Fruit fly (Drosophila melanogaster) whole organism, embryonic: ENCODE results near the gene CG9222.

Experiments
- CG1529 ChIP-seq: fragments of 200-800 bp; sonication (Bioruptor generic); optimal IDR thresholded peaks from 3 replicates; lab custom pipeline; 2018; ENCODE audit warnings: missing biosample characterization, missing genetic modification characterization
- CG15601 ChIP-seq: fragments of 200-800 bp; sonication (Bioruptor generic); optimal IDR thresholded peaks from 3 replicates; lab custom pipeline; 2019; ENCODE audit warnings: missing biosample characterization, mild to moderate bottlenecking, missing genetic modification characterization, moderate library complexity
- CG15696 ChIP-seq: fragments of 200-800 bp; sonication (Bioruptor generic); optimal IDR thresholded peaks from 2 replicates; lab custom pipeline; 2019; ENCODE audit warnings: missing biosample characterization, mild to moderate bottlenecking, missing genetic modification characterization, moderate library complexity
- CG17361 ChIP-seq: fragments of 200-800 bp; sonication (Bioruptor generic); IDR thresholded peaks from 3 replicates; pipeline ENCODE4 v1.3.6; 2022; ENCODE audit warnings: missing biosample characterization, missing genetic modification characterization
- CG1792 ChIP-seq: fragments of 200-800 bp; sonication (Bioruptor generic); optimal IDR thresholded peaks from 2 replicates; lab custom pipeline; 2016; ENCODE audit warnings: missing biosample characterization, missing genetic modification characterization
- CG2678 ChIP-seq: fragments of 200-800 bp; sonication (Bioruptor generic); optimal IDR thresholded peaks from 3 replicates; lab custom pipeline; 2019; ENCODE audit warnings: missing biosample characterization, mild to moderate bottlenecking, missing genetic modification characterization, moderate library complexity
- CG30020 ChIP-seq: fragments of 200-800 bp; optimal IDR thresholded peaks from 2 replicates; lab custom pipeline; 2019; ENCODE audit warnings: missing biosample characterization, mild to moderate bottlenecking, missing genetic modification characterization, moderate library complexity
- CG31441 ChIP-seq: fragments of 200-800 bp; sonication (Bioruptor generic); IDR thresholded peaks from 2 replicates; pipeline ENCODE4 v1.3.6; 2022; ENCODE audit warnings: missing biosample characterization, missing genetic modification characterization
- CG33213 ChIP-seq: fragments of 200-800 bp; sonication (Bioruptor generic); optimal IDR thresholded peaks from 3 replicates; lab custom pipeline; 2016; ENCODE audit warnings: missing biosample characterization, missing genetic modification characterization
- CG33557 ChIP-seq: fragments of 200-800 bp; sonication (Bioruptor generic); optimal IDR thresholded peaks from 2 replicates; lab custom pipeline; 2019; ENCODE audit warnings: missing biosample characterization, mild to moderate bottlenecking, missing genetic modification characterization, moderate library complexity
- CG3995 ChIP-seq: fragments of 200-800 bp; sonication (Bioruptor generic); optimal IDR thresholded peaks from 3 replicates; lab custom pipeline; 2016; ENCODE audit warnings: missing biosample characterization, missing genetic modification characterization
- CG4328 ChIP-seq: fragments of 200-800 bp; sonication (Bioruptor generic); optimal IDR thresholded peaks from 3 replicates; lab custom pipeline; 2017; ENCODE audit warnings: missing biosample characterization, missing genetic modification reagents, missing genetic modification characterization
- CG6791 ChIP-seq: fragments of 200-800 bp; sonication (Bioruptor generic); IDR thresholded peaks from 3 replicates; pipeline ENCODE4 v1.3.6; 2022; ENCODE audit warnings: missing biosample characterization, missing genetic modification characterization; ENCODE audit not compliant: partially characterized antibody
- CG7357 ChIP-seq: fragments of 200-800 bp; sonication (Bioruptor generic); IDR thresholded peaks from 3 replicates; pipeline ENCODE4 v1.3.6; 2022; ENCODE audit warnings: missing biosample characterization, missing genetic modification characterization
- CG7786 ChIP-seq: fragments of 200-800 bp; sonication (Bioruptor generic); optimal IDR thresholded peaks from 2 replicates; lab custom pipeline; 2016; ENCODE audit warnings: missing biosample characterization, missing genetic modification characterization
- CG8089 ChIP-seq: fragments of 200-800 bp; sonication (Bioruptor generic); optimal IDR thresholded peaks from 3 replicates; lab custom pipeline; 2016; ENCODE audit warnings: missing biosample characterization, missing genetic modification characterization
- CG8924 ChIP-seq: fragments of 200-800 bp; optimal IDR thresholded peaks from 3 replicates; lab custom pipeline; 2019; ENCODE audit warnings: missing biosample characterization, mild to moderate bottlenecking, missing genetic modification characterization, moderate library complexity
- CG9817 ChIP-seq: fragments of 200-800 bp; sonication (Bioruptor generic); optimal IDR thresholded peaks from 2 replicates; lab custom pipeline; 2018; ENCODE audit warnings: missing biosample characterization, mild to moderate bottlenecking, missing genetic modification characterization, moderate library complexity
- CrebB ChIP-seq: fragments of 200-800 bp; sonication (Bioruptor generic); optimal IDR thresholded peaks from 3 replicates; lab custom pipeline; 2018; ENCODE audit warnings: missing biosample characterization, mild to moderate bottlenecking, missing genetic modification characterization
- E2f2 ChIP-seq: fragments of 200-800 bp; sonication (Bioruptor generic); IDR thresholded peaks from 2 replicates; pipeline ENCODE4 v1.3.6; 2022; ENCODE audit warnings: missing biosample characterization, missing genetic modification characterization
- GATAe ChIP-seq: fragments of 200-800 bp; sonication (Bioruptor generic); conservative IDR thresholded peaks from 2 replicates; pipeline ENCODE4 v1.3.6; 2022; ENCODE audit warnings: missing biosample characterization, missing genetic modification characterization
- HmgZ ChIP-seq: fragments of 200-800 bp; sonication (Bioruptor generic); optimal IDR thresholded peaks from 2 replicates; lab custom pipeline; 2018; ENCODE audit warnings: missing biosample characterization, mild to moderate bottlenecking, missing genetic modification characterization
- Jarid2 ChIP-seq: fragments of 200-800 bp; sonication (Bioruptor generic); optimal IDR thresholded peaks from 3 replicates; lab custom pipeline; 2017; ENCODE audit warnings: mild to moderate bottlenecking, missing biosample characterization, missing genetic modification reagents, missing genetic modification characterization
- Med ChIP-seq: fragments of 200-800 bp; sonication (Bioruptor generic); peaks from one replicate; lab custom pipeline; 2016; ENCODE audit warnings: missing biosample characterization, missing genetic modification characterization, mild to moderate bottlenecking, inconsistent platforms, moderate library complexity
- Meics ChIP-seq: fragments of 200-800 bp; sonication (Bioruptor generic); optimal IDR thresholded peaks from 2 replicates; lab custom pipeline; 2017; ENCODE audit warnings: missing biosample characterization, mild to moderate bottlenecking, missing genetic modification characterization
- NfI ChIP-seq: fragments of 200-800 bp; sonication (Bioruptor generic); optimal IDR thresholded peaks from 3 replicates; lab custom pipeline; 2018; ENCODE audit warnings: missing biosample characterization, mild to moderate bottlenecking, missing genetic modification characterization, moderate library complexity
- PHDP ChIP-seq: fragments of 200-800 bp; sonication (Bioruptor generic); optimal IDR thresholded peaks from 3 replicates; lab custom pipeline; 2018; ENCODE audit warnings: missing biosample characterization, mild to moderate bottlenecking, missing genetic modification characterization, moderate library complexity
- Ptx1 ChIP-seq: fragments of 200-800 bp; sonication (Bioruptor generic); IDR thresholded peaks from 2 replicates; pipeline ENCODE4 v1.3.6; 2022; ENCODE audit warnings: missing biosample characterization, missing genetic modification characterization
- Stat92E ChIP-seq, 3 experiments: fragments of >200 bp in 2 of 3; fragments of 200-800 bp in 1 of 3; sonication (Bioruptor generic) in 1 of 3; optimal IDR thresholded peaks; 2 replicates each; lab custom pipeline; 2017 to 2019; ENCODE audit warnings: missing biosample characterization in 3 of 3, missing genetic modification characterization in 3 of 3, mild to moderate bottlenecking in 1 of 3, moderate library complexity in 1 of 3
- abd-A ChIP-seq: fragments of 200-800 bp; sonication (Bioruptor generic); optimal IDR thresholded peaks from 3 replicates; lab custom pipeline; 2019; ENCODE audit warnings: missing biosample characterization, mild to moderate bottlenecking, missing genetic modification characterization, moderate library complexity
- ac ChIP-seq: fragments of 200-800 bp; sonication (Bioruptor generic); optimal IDR thresholded peaks from 3 replicates; lab custom pipeline; 2017; ENCODE audit warnings: missing biosample characterization, mild to moderate bottlenecking, missing genetic modification characterization
- bbx ChIP-seq: fragments of 200-800 bp; sonication (Bioruptor generic); IDR thresholded peaks from 2 replicates; pipeline ENCODE4 v1.3.6; 2022; ENCODE audit warnings: missing biosample characterization, missing genetic modification characterization; ENCODE audit not compliant: partially characterized antibody
- dmrt99B ChIP-seq: fragments of 200-800 bp; sonication (Bioruptor generic); optimal IDR thresholded peaks from 2 replicates; lab custom pipeline; 2018; ENCODE audit warnings: missing biosample characterization, mild to moderate bottlenecking, missing genetic modification characterization, moderate library complexity
- eve ChIP-seq, 2 experiments: fragments of >200 bp; optimal IDR thresholded peaks; 2 replicates each; lab custom pipeline; 2017; ENCODE audit warnings: missing biosample characterization in 2 of 2, missing genetic modification characterization in 2 of 2
- inv ChIP-seq: fragments of 200-800 bp; sonication (Bioruptor generic); IDR thresholded peaks from 2 replicates; pipeline ENCODE4 v1.3.6; 2022; ENCODE audit warnings: missing biosample characterization, missing genetic modification characterization; ENCODE audit not compliant: partially characterized antibody
- kni ChIP-seq: fragments of 200-800 bp; sonication (Bioruptor generic); optimal IDR thresholded peaks from 3 replicates; lab custom pipeline; 2017; ENCODE audit warnings: mild to moderate bottlenecking, missing biosample characterization, missing genetic modification reagents, missing genetic modification characterization
- knrl ChIP-seq: fragments of 200-800 bp; sonication (Bioruptor generic); IDR thresholded peaks from 3 replicates; pipeline ENCODE4 v1.3.6; 2022; ENCODE audit warnings: missing biosample characterization, missing genetic modification characterization; ENCODE audit not compliant: partially characterized antibody
- lbe ChIP-seq: fragments of 200-800 bp; sonication (Bioruptor generic); optimal IDR thresholded peaks from 2 replicates; lab custom pipeline; 2016; ENCODE audit warnings: missing biosample characterization, mild to moderate bottlenecking, missing genetic modification characterization
- lov ChIP-seq, 2 experiments: fragments of 200-800 bp in 1 of 2; fragments of >200 bp in 1 of 2; sonication (Bioruptor generic) in 1 of 2; IDR thresholded peaks in 1 of 2; optimal IDR thresholded peaks in 1 of 2; 2 replicates in 1 of 2; 3 replicates in 1 of 2; pipeline versions ENCODE4 v1.3.6 to Lab custom; 2017 to 2022; ENCODE audit warnings: missing biosample characterization in 1 of 2, missing genetic modification characterization in 1 of 2
- odd ChIP-seq: fragments of 200-800 bp; sonication (Bioruptor generic); optimal IDR thresholded peaks from 2 replicates; lab custom pipeline; 2017; ENCODE audit warnings: missing biosample characterization, mild to moderate bottlenecking, missing genetic modification characterization
- pzg ChIP-seq: fragments of 200-800 bp; sonication (Bioruptor generic); optimal IDR thresholded peaks from 3 replicates; lab custom pipeline; 2018; ENCODE audit warnings: missing biosample characterization, mild to moderate bottlenecking, missing genetic modification characterization, moderate library complexity
- run ChIP-seq: fragments of 200-800 bp; sonication (Bioruptor generic); optimal IDR thresholded peaks from 3 replicates; lab custom pipeline; 2018; ENCODE audit warnings: missing biosample characterization, mild to moderate bottlenecking, missing genetic modification characterization
- slbo ChIP-seq: fragments of 200-800 bp; sonication (Bioruptor generic); IDR thresholded peaks from 2 replicates; pipeline ENCODE4 v1.3.6; 2022; ENCODE audit warnings: missing biosample characterization, missing genetic modification characterization
- sqz ChIP-seq: fragments of 200-800 bp; sonication (Bioruptor generic); optimal IDR thresholded peaks from 3 replicates; lab custom pipeline; 2018; ENCODE audit warnings: missing biosample characterization, mild to moderate bottlenecking, missing genetic modification characterization
- tap ChIP-seq: fragments of 200-800 bp; optimal IDR thresholded peaks from 3 replicates; lab custom pipeline; 2019; ENCODE audit warnings: missing biosample characterization, mild to moderate bottlenecking, missing genetic modification characterization, moderate library complexity
- trh ChIP-seq: fragments of 200-800 bp; sonication (Bioruptor generic); optimal IDR thresholded peaks from 2 replicates; lab custom pipeline; 2016; ENCODE audit warnings: missing biosample characterization, missing genetic modification characterization
- vfl ChIP-seq: fragments of 200-800 bp; sonication (Bioruptor generic); optimal IDR thresholded peaks from 2 replicates; lab custom pipeline; 2016; ENCODE audit warnings: missing biosample characterization, missing genetic modification characterization

CG9222 gene

DNA sequence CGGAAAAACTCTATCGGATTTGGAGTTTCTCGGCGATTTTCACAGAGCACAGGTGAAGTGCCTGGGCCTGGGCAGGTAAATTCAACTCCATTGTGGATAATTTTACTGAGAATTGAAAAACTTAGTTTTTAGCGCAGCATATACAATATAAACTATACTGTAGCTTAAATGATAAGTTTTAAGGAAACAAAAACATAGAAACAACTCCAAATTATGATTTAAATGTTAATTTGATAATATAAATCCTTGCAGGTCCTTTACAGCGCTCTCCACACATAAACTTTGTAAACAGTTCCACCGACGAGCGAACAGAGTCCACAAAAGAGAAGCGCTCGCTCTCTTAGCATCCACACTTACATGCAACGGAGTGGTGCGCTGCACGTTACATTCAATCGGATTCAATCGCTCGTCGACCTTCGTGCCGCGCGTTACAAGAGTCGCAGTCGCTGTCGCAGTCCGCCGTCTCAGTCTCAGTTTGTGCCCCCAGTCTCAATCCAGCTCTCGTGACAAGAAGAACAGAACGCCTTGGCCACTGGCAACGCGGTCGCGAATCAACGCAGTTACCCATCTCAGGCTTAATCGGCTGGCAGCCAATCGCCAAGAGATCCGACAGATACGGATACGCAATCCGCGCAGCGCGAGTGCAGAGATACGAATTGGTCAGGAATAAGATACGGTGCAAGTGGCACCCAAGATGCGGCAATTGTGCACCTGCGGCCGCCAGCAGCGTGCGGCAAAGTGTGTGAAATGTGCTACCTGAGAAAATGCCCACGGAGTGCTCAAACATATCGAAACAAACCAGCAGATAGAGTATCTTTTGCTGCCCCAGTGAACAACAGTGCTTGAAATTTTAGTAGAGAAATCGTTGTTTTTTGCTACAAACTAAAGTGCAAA is 48.2 kb downstream of the CG9222 start, which contains the start of gene smal (continued):
- TF ChIP-seq trh (GFP tag; lab: Kevin White, UChicago), result no peak
- no peak for TF ChIP-seq HmgZ (tag; lab: Kevin White, UChicago)
- 0 out of 3 replicates have a peak, but pooled peaks have one; percentile 30 for TF ChIP-seq knrl
- peak; percentile 41 for TF ChIP-seq CG33557 (GFP tag; lab: Kevin White, UChicago)
- TF ChIP-seq E2f2, result no peak
- peak; percentile 67; the same call in 1 of the 3 replicates for TF ChIP-seq CG6791 (GFP tag; lab: Robert Waterston, UW)
- TF ChIP-seq CG7357 (GFP tag; lab: Robert Waterston, UW), result no peak
- no peak; the same call in 1 of the 2 replicates for TF ChIP-seq CG31441 (GFP tag; lab: Robert Waterston, UW)
- TF ChIP-seq sqz, result no peak
- peak; percentile 89 for TF ChIP-seq Med
- no peak for TF ChIP-seq slbo
- TF ChIP-seq inv, result no peak
- peak; percentile 31 for TF ChIP-seq CG33213 (GFP tag; lab: Kevin White, UChicago)
- no peak for TF ChIP-seq tap (tag; lab: Kevin White, UChicago)
- no peak for TF ChIP-seq pzg (GFP tag; lab: Kevin White, UChicago)
- peak; percentile 19 for TF ChIP-seq odd (GFP tag; lab: Kevin White, UChicago)
- peak; percentile 99 for TF ChIP-seq Jarid2 (GFP tag; lab: Kevin White, UChicago)
- peak; percentile 55 for TF ChIP-seq abd-A (tag; lab: Kevin White, UChicago)
- TF ChIP-seq CrebB, result no peak
- TF ChIP-seq Ptx1 (GFP tag; lab: Robert Waterston, UW), result no peak
- no peak for TF ChIP-seq NfI (GFP tag; lab: Kevin White, UChicago)
- TF ChIP-seq run (tag; lab: Kevin White, UChicago), result no peak
- TF ChIP-seq CG15696 (tag; lab: Kevin White, UChicago), result no peak
- peak; percentile 22 for TF ChIP-seq CG8924 (tag; lab: Kevin White, UChicago)
- peak in 1 of 3 experiments; percentile 26 for TF ChIP-seq Stat92E (GFP tag; optimal IDR thresholded peaks at IDR 0.05; lab: Kevin White, UChicago)
- TF ChIP-seq GATAe (GFP tag; lab: Robert Waterston, UW), result no peak
- no peak for TF ChIP-seq vfl (GFP tag; lab: Kevin White, UChicago)
- no peak for TF ChIP-seq CG3995 (GFP tag; lab: Kevin White, UChicago)
- TF ChIP-seq CG2678 (tag; lab: Kevin White, UChicago), result no peak
- TF ChIP-seq bbx (GFP tag; lab: Robert Waterston, UW), result peak; percentile 74
- no peak for TF ChIP-seq CG4328 (GFP tag; lab: Kevin White, UChicago)
- TF ChIP-seq eve (GFP tag; optimal IDR thresholded peaks at IDR 0.05; lab: Kevin White, UChicago), result no peak
- TF ChIP-seq CG15601 (tag; lab: Kevin White, UChicago), result peak; percentile 100
- TF ChIP-seq lbe, result no peak
- no peak for TF ChIP-seq CG8089 (GFP tag; lab: Kevin White, UChicago)
- TF ChIP-seq CG17361 (GFP tag; lab: Robert Waterston, UW), result no peak
- TF ChIP-seq Meics (GFP tag; lab: Kevin White, UChicago), result no peak
- TF ChIP-seq CG1792 (GFP tag; lab: Kevin White, UChicago), result no peak
- TF ChIP-seq CG7786, result no peak
- peak; percentile 58 for TF ChIP-seq kni (GFP tag; lab: Kevin White, UChicago)
- TF ChIP-seq CG1529 (GFP tag; lab: Kevin White, UChicago), result no peak
- no peak for TF ChIP-seq lov (optimal IDR thresholded peaks at IDR 0.05; lab: Kevin White, UChicago)
- peak; percentile 15; the same call in 1 of the 3 replicates for TF ChIP-seq lov (GFP tag; IDR thresholded peaks at IDR 0.05; lab: Robert Waterston, UW)
- TF ChIP-seq CG30020 (tag; lab: Kevin White, UChicago), result no peak
- peak; percentile 9 for TF ChIP-seq dmrt99B (tag; lab: Kevin White, UChicago)
- TF ChIP-seq ac (GFP tag; lab: Kevin White, UChicago), result peak; percentile 31
- no peak for TF ChIP-seq CG9817 (tag; lab: Kevin White, UChicago)
- TF ChIP-seq PHDP (tag; lab: Kevin White, UChicago), result peak; percentile 2
